ENCODE assay signal across 4 worm cellular contexts in the genomic region with DNA sequence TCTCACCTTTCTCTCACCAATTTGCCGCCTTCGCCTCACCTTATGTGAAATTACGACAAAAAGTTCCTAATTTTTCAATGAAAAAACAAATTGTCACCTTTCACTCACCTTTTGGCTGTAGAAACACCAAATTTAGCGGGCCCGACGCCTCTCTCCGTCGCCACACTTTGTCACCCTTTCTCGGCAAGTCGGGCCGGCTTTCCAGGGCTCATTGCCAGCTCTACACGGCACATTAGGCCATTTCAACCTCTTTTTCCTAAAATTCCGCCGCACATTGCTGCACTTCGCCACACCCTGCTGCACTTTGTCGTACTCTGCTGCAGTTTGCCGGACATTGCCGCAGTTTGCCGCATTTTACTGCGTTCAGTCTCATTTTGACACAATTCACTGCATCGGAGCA.
A peak's percentile ranks its signal among the peaks of the same experiment; 100 is the strongest.
TF ChIP-seq lines count a peak whose summit lies in the region.

No protein-coding gene starts in this region.

TF ChIP-seq in whole organism, L4 larva, 104 proteins besides CTCF, POLR2A, EP300 and RAD21:
- TF ChIP-seq dmd-8 (GFP tag; IDR thresholded peaks at IDR 0.05; lab: Robert Waterston, UW), result no peak
- peak; percentile 50; the same call in 1 of the 2 replicates for TF ChIP-seq set-16 (GFP tag; IDR thresholded peaks at IDR 0.05; lab: Robert Waterston, UW)
- TF ChIP-seq egl-27 (tag; optimal IDR thresholded peaks at IDR 0.05; lab: Kevin White, UChicago), result no peak
- TF ChIP-seq Y48G9A.11 (GFP tag; IDR thresholded peaks at IDR 0.05; lab: Robert Waterston, UW), result peak; percentile 39; the same call in 1 of the 2 replicates
- 0 out of 2 replicates have a peak, but pooled peaks have one; percentile 49 for TF ChIP-seq ceh-44 (GFP tag; IDR thresholded peaks at IDR 0.05; lab: Robert Waterston, UW)
- no peak for TF ChIP-seq nhr-111 (GFP tag; optimal IDR thresholded peaks at IDR 0.05; lab: Kevin White, UChicago)
- 0 out of 2 replicates have a peak, but pooled peaks have one; percentile 32 for TF ChIP-seq D1046.2 (GFP tag; IDR thresholded peaks at IDR 0.05; lab: Robert Waterston, UW)
- TF ChIP-seq snpc-1.2 (GFP tag; IDR thresholded peaks at IDR 0.05; lab: Robert Waterston, UW), result 0 out of 2 replicates have a peak, but pooled peaks have one; percentile 38
- 0 out of 2 replicates have a peak, but pooled peaks have one; percentile 16 for TF ChIP-seq egl-43 (GFP tag; IDR thresholded peaks at IDR 0.05; lab: Robert Waterston, UW)
TF ChIP-seq in whole organism, L4 larva: peak in this region for 6.

TF ChIP-seq in whole organism, early embryonic, 17 proteins besides CTCF, POLR2A, EP300 and RAD21:
- TF ChIP-seq sea-1 (GFP tag; conservative IDR thresholded peaks at IDR 0.05; lab: Robert Waterston, UW) (0 out of 2 replicates have a peak, but pooled peaks have one; percentile 52), ceh-13 (GFP tag; optimal IDR thresholded peaks at IDR 0.05; lab: Kevin White, UChicago) (no peak), flt-1 (GFP tag; IDR thresholded peaks at IDR 0.05; lab: Robert Waterston, UW) (no peak)

TF ChIP-seq in whole organism, mixed stage, embryonic, 35 proteins besides CTCF, POLR2A, EP300 and RAD21:
- TF ChIP-seq ces-1 (GFP tag; optimal IDR thresholded peaks at IDR 0.05; lab: Kevin White, UChicago) (no peak), elt-1 (tag; optimal IDR thresholded peaks at IDR 0.05; lab: Kevin White, UChicago; ENCODE audit: borderline replicate concordance, insufficient read depth) (no peak), bed-3 (GFP tag; optimal IDR thresholded peaks at IDR 0.05; lab: Kevin White, UChicago) (no peak), tbx-8 (GFP tag; optimal IDR thresholded peaks at IDR 0.05; lab: Kevin White, UChicago) (no peak), lin-32 (GFP tag; optimal IDR thresholded peaks at IDR 0.05; lab: Kevin White, UChicago) (no peak), zip-8 (tag; optimal IDR thresholded peaks at IDR 0.05; lab: Kevin White, UChicago) (no peak), ceh-83 (GFP tag; optimal IDR thresholded peaks at IDR 0.05; lab: Kevin White, UChicago) (peak; percentile 6)

TF ChIP-seq in whole organism, young adult, 124 proteins besides CTCF, POLR2A, EP300 and RAD21:
- TF ChIP-seq nhr-120 (GFP tag; IDR thresholded peaks at IDR 0.05; lab: Robert Waterston, UW) (no peak), B0261.1 (tag; optimal IDR thresholded peaks at IDR 0.05; lab: Kevin White, UChicago) (no peak), ceh-27 (GFP tag; optimal IDR thresholded peaks at IDR 0.05; lab: Kevin White, UChicago) (no peak), ztf-26 (tag; optimal IDR thresholded peaks at IDR 0.05; lab: Kevin White, UChicago) (no peak), ztf-6 (GFP tag; IDR thresholded peaks at IDR 0.05; lab: Robert Waterston, UW) (no peak), ceh-91 (GFP tag; IDR thresholded peaks at IDR 0.05; lab: Robert Waterston, UW) (0 out of 2 replicates have a peak, but pooled peaks have one; percentile 29), F55B11.4 (tag; optimal IDR thresholded peaks at IDR 0.05; lab: Kevin White, UChicago; ENCODE audit: borderline replicate concordance, insufficient read depth) (no peak), B0019.2 (GFP tag; conservative IDR thresholded peaks at IDR 0.05; lab: Robert Waterston, UW) (no peak), nhr-27 (tag; optimal IDR thresholded peaks at IDR 0.05; lab: Kevin White, UChicago) (no peak), K11D2.4 (GFP tag; IDR thresholded peaks at IDR 0.05; lab: Robert Waterston, UW) (no peak), fkh-3 (tag; optimal IDR thresholded peaks at IDR 0.05; lab: Kevin White, UChicago) (no peak), T26A5.8 (tag; optimal IDR thresholded peaks at IDR 0.05; lab: Kevin White, UChicago) (no peak), lin-40 (tag; optimal IDR thresholded peaks at IDR 0.05; lab: Kevin White, UChicago) (no peak), unc-62 (GFP tag; optimal IDR thresholded peaks at IDR 0.05; lab: Kevin White, UChicago) (no peak), nhr-80 (tag; optimal IDR thresholded peaks at IDR 0.05; lab: Kevin White, UChicago) (no peak), mxl-1 (tag; optimal IDR thresholded peaks at IDR 0.05; lab: Kevin White, UChicago) (no peak), attf-5 (GFP tag; optimal IDR thresholded peaks at IDR 0.05; lab: Kevin White, UChicago) (no peak), hrde-1 (tag; optimal IDR thresholded peaks at IDR 0.05; lab: Kevin White, UChicago; ENCODE audit: borderline replicate concordance) (peak; percentile 30), repo-1 (tag; optimal IDR thresholded peaks at IDR 0.05; lab: Kevin White, UChicago) (no peak), nfya-2 (GFP tag; IDR thresholded peaks at IDR 0.05; lab: Robert Waterston, UW) (no peak), F37B4.10 (GFP tag; IDR thresholded peaks at IDR 0.05; lab: Robert Waterston, UW) (no peak), F52B5.7 (tag; optimal IDR thresholded peaks at IDR 0.05; lab: Kevin White, UChicago) (peak; percentile 50), F57A8.1 (GFP tag; optimal IDR thresholded peaks at IDR 0.05; lab: Kevin White, UChicago) (no peak), zfh-2 (GFP tag; conservative IDR thresholded peaks at IDR 0.05; lab: Robert Waterston, UW) (peak; percentile 71), D2030.7 (GFP tag; IDR thresholded peaks at IDR 0.05; lab: Robert Waterston, UW) (no peak; the same call in 1 of the 2 replicates), B0336.3 (GFP tag; IDR thresholded peaks at IDR 0.05; lab: Robert Waterston, UW) (0 out of 2 replicates have a peak, but pooled peaks have one; percentile 42), cebp-2 (GFP tag; IDR thresholded peaks at IDR 0.05; lab: Robert Waterston, UW) (no peak), F33H1.4 (GFP tag; IDR thresholded peaks at IDR 0.05; lab: Robert Waterston, UW) (no peak), chd-7 (tag; optimal IDR thresholded peaks at IDR 0.05; lab: Kevin White, UChicago) (no peak), Y67H2A.10 (GFP tag; conservative IDR thresholded peaks at IDR 0.05; lab: Robert Waterston, UW) (no peak), Y79H2A.3 (GFP tag; conservative IDR thresholded peaks at IDR 0.05; lab: Robert Waterston, UW) (no peak), madf-3 (GFP tag; IDR thresholded peaks at IDR 0.05; lab: Robert Waterston, UW) (0 out of 2 replicates have a peak, but pooled peaks have one; percentile 4), Y53G8AR.9 (GFP tag; conservative IDR thresholded peaks at IDR 0.05; lab: Robert Waterston, UW) (no peak), akir-1 (GFP tag; optimal IDR thresholded peaks at IDR 0.05; lab: Kevin White, UChicago) (no peak)
